Worm (Caenorhabditis elegans): ENCODE data around the gene idpp-4.

DNA sequence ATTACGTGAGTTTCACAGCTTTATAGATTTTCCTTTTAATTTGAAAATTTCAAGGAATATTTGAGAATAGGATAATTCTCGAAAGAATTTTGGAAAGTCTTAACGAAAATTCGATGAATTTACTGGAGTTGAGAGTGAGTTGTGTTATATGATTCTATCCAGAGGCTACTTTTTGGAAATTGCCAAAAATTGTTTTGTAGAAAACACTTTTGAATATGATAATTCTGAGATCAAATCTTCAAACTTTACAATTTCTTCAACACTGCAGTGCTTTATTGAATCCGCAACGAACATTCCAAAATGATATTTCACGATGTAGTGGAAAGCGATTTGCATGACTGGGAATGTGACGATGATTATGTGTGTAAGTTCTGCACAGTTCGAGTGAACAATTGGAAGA lies 30.7 kb downstream of the idpp-4 start, which contains the start of gene C07E3.8:
- TF ChIP-seq pag-3 (tag; optimal IDR thresholded peaks at IDR 0.05; ENCODE audit: borderline replicate concordance) (no peak), ama-1 (optimal IDR thresholded peaks at IDR 0.05) (no peak), hlh-30 (tag; optimal IDR thresholded peaks at IDR 0.05; ENCODE audit: insufficient read depth) (no peak)

All from whole organism, late embryonic.